Fruit fly (Drosophila melanogaster): ENCODE measurements around the gene Wdr37.

dm6 chr3R:18438827-18439717 is 36.6 kb upstream of the Wdr37 start:
- TF ChIP-seq Myc (optimal IDR thresholded peaks at IDR 0.05) (no peak), Sin3A (optimal IDR thresholded peaks at IDR 0.05) (no peak), ttk (optimal IDR thresholded peaks at IDR 0.05) (no peak), insv (optimal IDR thresholded peaks at IDR 0.05) (no peak), h (optimal IDR thresholded peaks at IDR 0.05) (no peak)
